Fruit fly (Drosophila melanogaster): Measurements from ENCODE around the gene Cdc23.
A peak's percentile ranks its signal among the peaks of the same experiment; 100 is the strongest.

- TF ChIP-seq Clk (GFP tag; optimal IDR thresholded peaks at IDR 0.05) (no peak), pad (GFP tag; optimal IDR thresholded peaks at IDR 0.05) (no peak), CG11617 (GFP tag; optimal IDR thresholded peaks at IDR 0.05) (peak; percentile 30), tj (GFP tag; optimal IDR thresholded peaks at IDR 0.05) (no peak), kay (GFP tag; ENCODE audit: borderline replicate concordance) (no peak), Mnt (GFP tag; optimal IDR thresholded peaks at IDR 0.05) (no peak), CG14711 (tag; optimal IDR thresholded peaks at IDR 0.05) (no peak), Hr96 (GFP tag; optimal IDR thresholded peaks at IDR 0.05) (no peak), CG12768 (GFP tag; optimal IDR thresholded peaks at IDR 0.05) (no peak), CG7101 (tag; optimal IDR thresholded peaks at IDR 0.05) (no peak)
These were observed 27.9 kb upstream of the Cdc23 start for dm6 chr2L:20431210-20431609.

Measured in whole organism, adult.